Fruit fly (Drosophila melanogaster) whole organism, embryonic: ENCODE results near the gene CG33299.

ENCODE experiments used
- Abd-B ChIP-seq: fragments of 200-800 bp; sonication (Bioruptor generic); optimal IDR thresholded peaks from 2 replicates; lab custom pipeline; 2018; ENCODE audit warnings: missing biosample characterization, mild to moderate bottlenecking, missing genetic modification characterization, moderate library complexity
- Bteb2 ChIP-seq: fragments of 200-800 bp; sonication (Bioruptor generic); optimal IDR thresholded peaks from 2 replicates; lab custom pipeline; 2016; ENCODE audit warnings: missing biosample characterization, missing genetic modification characterization
- CG10321 ChIP-seq: fragments of 200-800 bp; sonication (Bioruptor generic); IDR thresholded peaks from 2 replicates; pipeline ENCODE4 v1.3.6; 2022; ENCODE audit warnings: missing biosample characterization, missing genetic modification characterization
- CG11504 ChIP-seq: fragments of 200-800 bp; sonication (Bioruptor generic); optimal IDR thresholded peaks from 3 replicates; lab custom pipeline; 2019; ENCODE audit warnings: missing biosample characterization, mild to moderate bottlenecking, missing genetic modification characterization, moderate library complexity
- CG12744 ChIP-seq: fragments of 200-800 bp; sonication (Bioruptor generic); optimal IDR thresholded peaks from 2 replicates; lab custom pipeline; 2016; ENCODE audit warnings: missing biosample characterization, missing genetic modification characterization
- CG12942 ChIP-seq: fragments of 200-800 bp; sonication (Bioruptor generic); optimal IDR thresholded peaks from 3 replicates; lab custom pipeline; 2016; ENCODE audit warnings: missing biosample characterization, missing genetic modification characterization
- CG15514 ChIP-seq: fragments of 200-800 bp; sonication (Bioruptor generic); optimal IDR thresholded peaks from 3 replicates; lab custom pipeline; 2017; ENCODE audit warnings: missing biosample characterization, missing genetic modification characterization, mild to moderate bottlenecking, moderate library complexity, missing genetic modification reagents
- CG16779 ChIP-seq: fragments of 200-800 bp; sonication (Bioruptor generic); IDR thresholded peaks from 2 replicates; pipeline ENCODE4 v1.3.6; 2022; ENCODE audit warnings: missing biosample characterization, missing genetic modification characterization
- CG16863 ChIP-seq: fragments of 200-800 bp; sonication (Bioruptor generic); optimal IDR thresholded peaks from 3 replicates; lab custom pipeline; 2016; ENCODE audit warnings: missing biosample characterization, missing genetic modification characterization
- CG17912 ChIP-seq: fragments of 200-800 bp; sonication (Bioruptor generic); optimal IDR thresholded peaks from 2 replicates; lab custom pipeline; 2018; ENCODE audit warnings: missing biosample characterization, mild to moderate bottlenecking, missing genetic modification characterization
- CG18011 ChIP-seq: fragments of 200-800 bp; sonication (Bioruptor generic); optimal IDR thresholded peaks from 2 replicates; lab custom pipeline; 2017; ENCODE audit warnings: missing biosample characterization, missing genetic modification characterization, mild to moderate bottlenecking, moderate library complexity, missing genotype
- CG2129 ChIP-seq: fragments of 200-800 bp; sonication (Bioruptor generic); IDR thresholded peaks from 2 replicates; pipeline ENCODE4 v1.3.6; 2022; ENCODE audit warnings: missing biosample characterization, missing genetic modification characterization; ENCODE audit not compliant: partially characterized antibody
- CG2199 ChIP-seq: fragments of 200-800 bp; sonication (Bioruptor generic); IDR thresholded peaks from 3 replicates; pipeline ENCODE4 v1.3.6; 2022; ENCODE audit warnings: missing biosample characterization, missing genetic modification characterization
- CG2712 ChIP-seq: fragments of 200-800 bp; optimal IDR thresholded peaks from 3 replicates; lab custom pipeline; 2019; ENCODE audit warnings: missing biosample characterization, mild to moderate bottlenecking, missing genetic modification characterization, moderate library complexity
- CG32532 ChIP-seq: fragments of 200-800 bp; sonication (Bioruptor generic); IDR thresholded peaks from 2 replicates; pipeline ENCODE4 v1.3.6; 2022; ENCODE audit warnings: missing biosample characterization, missing genetic modification characterization
- CG4404 ChIP-seq: fragments of 200-800 bp; sonication (Bioruptor generic); IDR thresholded peaks from 2 replicates; pipeline ENCODE4 v1.3.6; 2022; ENCODE audit warnings: missing biosample characterization, missing genetic modification characterization
- CG6791 ChIP-seq: fragments of 200-800 bp; sonication (Bioruptor generic); IDR thresholded peaks from 3 replicates; pipeline ENCODE4 v1.3.6; 2022; ENCODE audit warnings: missing biosample characterization, missing genetic modification characterization; ENCODE audit not compliant: partially characterized antibody
- CG7556 ChIP-seq: fragments of 200-800 bp; sonication (Bioruptor generic); optimal IDR thresholded peaks from 2 replicates; lab custom pipeline; 2017; ENCODE audit warnings: missing biosample characterization, mild to moderate bottlenecking, missing genetic modification characterization
- CG8359 ChIP-seq: fragments of 200-800 bp; sonication (Bioruptor generic); optimal IDR thresholded peaks from 2 replicates; lab custom pipeline; 2017; ENCODE audit warnings: missing biosample characterization, mild to moderate bottlenecking, missing genetic modification characterization, borderline replicate concordance
- CG8924 ChIP-seq: fragments of 200-800 bp; optimal IDR thresholded peaks from 3 replicates; lab custom pipeline; 2019; ENCODE audit warnings: missing biosample characterization, mild to moderate bottlenecking, missing genetic modification characterization, moderate library complexity
- CHES-1-like ChIP-seq: fragments of 200-800 bp; sonication (Bioruptor generic); optimal IDR thresholded peaks from 2 replicates; lab custom pipeline; 2016; ENCODE audit warnings: missing biosample characterization, missing genetic modification characterization
- CkIIα-i1 ChIP-seq: fragments of 200-800 bp; sonication (Bioruptor generic); IDR thresholded peaks from 2 replicates; pipeline ENCODE4 v1.3.6; 2022; ENCODE audit warnings: missing biosample characterization, missing genetic modification characterization
- Ets65A ChIP-seq: fragments of 200-800 bp; sonication (Bioruptor generic); peaks from one replicate; lab custom pipeline; 2016; ENCODE audit warnings: missing biosample characterization, missing genetic modification characterization
- Gsc ChIP-seq: fragments of 200-800 bp; sonication (Bioruptor generic); IDR thresholded peaks from 2 replicates; pipeline ENCODE4 v1.3.6; 2022; ENCODE audit warnings: missing biosample characterization, missing genetic modification characterization
- Gug ChIP-seq: fragments of 200-800 bp; sonication (Bioruptor generic); IDR thresholded peaks from 4 replicates; pipeline ENCODE4 v1.3.6; 2022; ENCODE audit warnings: missing biosample characterization, missing genetic modification characterization
- MBD-R2 ChIP-seq: fragments of 200-800 bp; sonication (Bioruptor generic); IDR thresholded peaks from 2 replicates; pipeline ENCODE4 v1.3.6; 2022; ENCODE audit warnings: missing biosample characterization, missing genetic modification characterization
- Max ChIP-seq: fragments of 200-800 bp; sonication (Bioruptor generic); optimal IDR thresholded peaks from 2 replicates; lab custom pipeline; 2016; ENCODE audit warnings: missing biosample characterization, mild to moderate bottlenecking, missing genetic modification characterization
- NK7.1 ChIP-seq: fragments of 200-800 bp; sonication (Bioruptor generic); optimal IDR thresholded peaks from 3 replicates; lab custom pipeline; 2016; ENCODE audit warnings: missing biosample characterization, missing genetic modification characterization
- Nf-YB ChIP-seq: fragments of 200-800 bp; sonication (Bioruptor generic); optimal IDR thresholded peaks from 3 replicates; lab custom pipeline; 2019; ENCODE audit warnings: missing biosample characterization, mild to moderate bottlenecking, missing genetic modification characterization, moderate library complexity
- Scr ChIP-seq: fragments of 200-800 bp; sonication (Bioruptor generic); IDR thresholded peaks from 2 replicates; pipeline ENCODE4 v1.3.6; 2022; ENCODE audit warnings: missing biosample characterization, missing genetic modification characterization; ENCODE audit not compliant: partially characterized antibody
- ab ChIP-seq: fragments of 200-800 bp; sonication (Bioruptor generic); optimal IDR thresholded peaks from 2 replicates; lab custom pipeline; 2016; ENCODE audit warnings: missing biosample characterization, missing genetic modification characterization
- amos ChIP-seq: fragments of 200-800 bp; sonication (Bioruptor generic); IDR thresholded peaks from 2 replicates; pipeline ENCODE4 v1.3.6; 2022; ENCODE audit warnings: missing biosample characterization, missing genetic modification characterization; ENCODE audit not compliant: partially characterized antibody
- ase ChIP-seq: fragments of 200-800 bp; sonication (Bioruptor generic); IDR thresholded peaks from 3 replicates; pipeline ENCODE4 v1.3.6; 2022; ENCODE audit warnings: missing biosample characterization, missing genetic modification characterization
- bigmax ChIP-seq: fragments of 200-800 bp; sonication (Bioruptor generic); optimal IDR thresholded peaks from 2 replicates; lab custom pipeline; 2018; ENCODE audit warnings: missing biosample characterization, mild to moderate bottlenecking, missing genetic modification characterization
- cato ChIP-seq: fragments of 200-800 bp; sonication (Bioruptor generic); optimal IDR thresholded peaks from 2 replicates; lab custom pipeline; 2016; ENCODE audit warnings: missing biosample characterization, missing genetic modification characterization, borderline replicate concordance
- en ChIP-seq: fragments of 200-800 bp; sonication (Bioruptor generic); optimal IDR thresholded peaks from 2 replicates; lab custom pipeline; 2016; ENCODE audit warnings: missing biosample characterization, missing genetic modification characterization
- ftz-f1 ChIP-seq: fragments of 200-800 bp; sonication (Bioruptor generic); optimal IDR thresholded peaks from 2 replicates; lab custom pipeline; 2016; ENCODE audit warnings: missing biosample characterization, missing genetic modification characterization
- gfzf ChIP-seq: fragments of 200-800 bp; sonication (Bioruptor generic); optimal IDR thresholded peaks from 2 replicates; lab custom pipeline; 2016; ENCODE audit warnings: missing biosample characterization, mild to moderate bottlenecking, missing genetic modification characterization, moderate library complexity
- gt ChIP-seq: fragments of 200-800 bp; sonication (Bioruptor generic); IDR thresholded peaks from 2 replicates; pipeline ENCODE4 v1.3.6; 2022; ENCODE audit warnings: missing biosample characterization, missing genetic modification characterization
- nerfin-2 ChIP-seq: fragments of 200-800 bp; sonication (Bioruptor generic); IDR thresholded peaks from 2 replicates; pipeline ENCODE4 v1.3.6; 2022; ENCODE audit warnings: missing biosample characterization, missing genetic modification characterization; ENCODE audit not compliant: partially characterized antibody
- nom ChIP-seq: fragments of 200-800 bp; sonication (Bioruptor generic); optimal IDR thresholded peaks from 2 replicates; lab custom pipeline; 2017; ENCODE audit warnings: missing biosample characterization, missing genetic modification characterization, mild to moderate bottlenecking, moderate library complexity, missing genetic modification reagents
- p53 ChIP-seq: fragments of 200-800 bp; sonication (Bioruptor generic); optimal IDR thresholded peaks from 2 replicates; lab custom pipeline; 2016; ENCODE audit warnings: missing biosample characterization, missing genetic modification characterization
- psq ChIP-seq: fragments of 200-800 bp; sonication (Bioruptor generic); optimal IDR thresholded peaks from 2 replicates; lab custom pipeline; 2017; ENCODE audit warnings: missing biosample characterization, missing genetic modification characterization
- sens-2 ChIP-seq: fragments of 200-800 bp; sonication (Bioruptor generic); IDR thresholded peaks from 2 replicates; pipeline ENCODE4 v1.3.6; 2022; ENCODE audit warnings: missing biosample characterization, missing genetic modification characterization
- sim ChIP-seq: fragments of 200-800 bp; sonication (Bioruptor generic); IDR thresholded peaks from 2 replicates; pipeline ENCODE4 v1.3.6; 2022; ENCODE audit warnings: missing biosample characterization, missing genetic modification characterization
- slbo ChIP-seq: fragments of 200-800 bp; sonication (Bioruptor generic); IDR thresholded peaks from 2 replicates; pipeline ENCODE4 v1.3.6; 2022; ENCODE audit warnings: missing biosample characterization, missing genetic modification characterization
- trem ChIP-seq: fragments of 200-800 bp; optimal IDR thresholded peaks from 3 replicates; lab custom pipeline; 2019; ENCODE audit warnings: missing biosample characterization, mild to moderate bottlenecking, missing genetic modification characterization, moderate library complexity
- unc-4 ChIP-seq: fragments of 200-800 bp; sonication (Bioruptor generic); IDR thresholded peaks from 2 replicates; pipeline ENCODE4 v1.3.6; 2022; ENCODE audit warnings: missing biosample characterization, missing genetic modification characterization; ENCODE audit not compliant: partially characterized antibody

CG33299 gene

dm6 chr2L:9692364-9693348 lies 36.3 kb downstream of the CG33299 start (continued):
- no peak for TF ChIP-seq Scr (GFP tag; lab: Robert Waterston, UW)
- TF ChIP-seq CG16863 (GFP tag; lab: Kevin White, UChicago) = no peak
- no peak for TF ChIP-seq CG2199 (GFP tag; lab: Robert Waterston, UW)
- peak; percentile 91 for TF ChIP-seq CG32532 (GFP tag; lab: Robert Waterston, UW)
- no peak for TF ChIP-seq bigmax (GFP tag; lab: Kevin White, UChicago)
- no peak for TF ChIP-seq sens-2 (GFP tag; lab: Robert Waterston, UW)
- TF ChIP-seq Max (GFP tag; lab: Kevin White, UChicago) = peak; percentile 49
- TF ChIP-seq cato = no peak
- no peak for TF ChIP-seq CG2129 (GFP tag; lab: Robert Waterston, UW)
- no peak for TF ChIP-seq CHES-1-like (GFP tag; lab: Kevin White, UChicago)
- TF ChIP-seq ftz-f1 (GFP tag; lab: Kevin White, UChicago) = no peak
- peak; percentile 40 for TF ChIP-seq CG12744
- no peak for TF ChIP-seq trem
- no peak for TF ChIP-seq Gsc (GFP tag; lab: Robert Waterston, UW)
- peak; percentile 95 for TF ChIP-seq slbo (GFP tag; lab: Robert Waterston, UW)
- no peak for TF ChIP-seq CG6791 (GFP tag; lab: Robert Waterston, UW)
- no peak for TF ChIP-seq unc-4 (GFP tag; lab: Robert Waterston, UW)
- TF ChIP-seq psq (GFP tag; lab: Kevin White, UChicago) = no peak
- no peak for TF ChIP-seq nerfin-2 (GFP tag; lab: Robert Waterston, UW)
- TF ChIP-seq Abd-B (GFP tag; lab: Kevin White, UChicago) = peak; percentile 29
- no peak for TF ChIP-seq gt (GFP tag; lab: Robert Waterston, UW)
- TF ChIP-seq Gug = peak; percentile 47; the same call in 1 of the 4 replicates
- no peak for TF ChIP-seq NK7.1 (GFP tag; lab: Kevin White, UChicago)
- no peak for TF ChIP-seq sim
- TF ChIP-seq gfzf (GFP tag; lab: Kevin White, UChicago) = no peak
- no peak for TF ChIP-seq en (GFP tag; lab: Kevin White, UChicago)
- no peak for TF ChIP-seq ab (GFP tag; lab: Kevin White, UChicago)
- peak; percentile 54 for TF ChIP-seq CG2712 (tag; lab: Kevin White, UChicago)
- peak; percentile 28 for TF ChIP-seq Nf-YB (GFP tag; lab: Kevin White, UChicago)
- TF ChIP-seq CG7556 (GFP tag; lab: Kevin White, UChicago) = peak; percentile 66
- no peak for TF ChIP-seq p53
- 0 out of 2 replicates have a peak, but pooled peaks have one; percentile 20 for TF ChIP-seq CG10321 (GFP tag; lab: Robert Waterston, UW)
- no peak for TF ChIP-seq CG17912 (GFP tag; lab: Kevin White, UChicago)
- TF ChIP-seq CG12942 (GFP tag; lab: Kevin White, UChicago) = peak; percentile 24
- TF ChIP-seq CG11504 (tag; lab: Kevin White, UChicago) = peak; percentile 75
- TF ChIP-seq nom (GFP tag; lab: Kevin White, UChicago) = peak; percentile 15
- TF ChIP-seq CkIIα-i1 = no peak
- peak; percentile 24; the same call in 1 of the 2 replicates for TF ChIP-seq CG4404 (GFP tag; lab: Robert Waterston, UW)
- no peak; the same call in 1 of the 2 replicates for TF ChIP-seq CG16779 (GFP tag; lab: Robert Waterston, UW)
- TF ChIP-seq ase (GFP tag; lab: Robert Waterston, UW) = peak; percentile 56; the same call in 2 of the 3 replicates
- TF ChIP-seq Ets65A (GFP tag; lab: Kevin White, UChicago) = no peak
- TF ChIP-seq Bteb2 (GFP tag; lab: Kevin White, UChicago) = peak; percentile 26
- peak; percentile 52 for TF ChIP-seq CG8924
- TF ChIP-seq CG15514 (GFP tag; lab: Kevin White, UChicago) = peak; percentile 47
- TF ChIP-seq MBD-R2 (GFP tag; lab: Robert Waterston, UW) = peak; percentile 58; the same call in 1 of the 2 replicates
- TF ChIP-seq CG18011 = peak; percentile 46
- no peak for TF ChIP-seq CG8359
- no peak for TF ChIP-seq amos (GFP tag; lab: Robert Waterston, UW)
